Worm (Caenorhabditis elegans): ENCODE results near the gene T05C12.4.
A peak's percentile ranks its signal among the peaks of the same experiment; 100 is the strongest.

Gene T05C12.4

DNA sequence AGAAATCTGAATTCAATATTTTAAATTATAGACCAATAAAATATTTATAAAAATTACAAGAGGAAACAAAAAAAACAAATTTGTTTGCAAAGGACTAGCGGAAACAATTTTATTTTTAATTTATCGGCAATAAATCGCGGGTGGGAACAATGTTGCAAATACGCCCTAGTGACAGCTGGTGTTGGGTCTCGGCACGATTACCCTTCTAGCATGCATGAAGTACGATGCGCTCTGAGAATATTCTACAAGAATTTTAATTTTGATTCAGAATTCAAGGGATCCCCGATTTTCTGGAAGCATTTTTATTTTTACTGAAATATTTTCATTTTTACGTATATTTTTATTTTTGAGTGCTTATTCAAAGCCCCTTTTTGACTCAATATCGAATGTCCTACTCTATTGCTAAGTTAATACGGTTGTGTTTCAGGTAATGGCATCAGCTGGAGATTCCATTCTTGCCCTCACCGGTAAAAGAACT lies 4.9 kb upstream of the T05C12.4 start, which contains the start of the genes mig-5 and cct-1 (continued):
- TF ChIP-seq nhr-6 (tag; optimal IDR thresholded peaks at IDR 0.05), result peak; percentile 97
- peak; percentile 84 for TF ChIP-seq nhr-237 (tag; optimal IDR thresholded peaks at IDR 0.05)
- TF ChIP-seq sma-3 (GFP tag; optimal IDR thresholded peaks at IDR 0.05), result peak; percentile 98
- TF ChIP-seq unc-55 (GFP tag; optimal IDR thresholded peaks at IDR 0.05), result peak; percentile 100
- peak; percentile 99 for TF ChIP-seq crh-2 (tag; optimal IDR thresholded peaks at IDR 0.05)
- no peak for TF ChIP-seq peb-1 (tag; optimal IDR thresholded peaks at IDR 0.05)
- no peak for TF ChIP-seq unc-39 (tag; optimal IDR thresholded peaks at IDR 0.05)
- peak; percentile 41 for TF ChIP-seq ama-1 (optimal IDR thresholded peaks at IDR 0.05)
- peak; percentile 89 for TF ChIP-seq unc-62 (GFP tag; optimal IDR thresholded peaks at IDR 0.05)
- peak; percentile 51 for TF ChIP-seq ztf-11 (tag; optimal IDR thresholded peaks at IDR 0.05)
- peak; percentile 99 for TF ChIP-seq C34F6.9 (tag; optimal IDR thresholded peaks at IDR 0.05)
- peak; percentile 99 to 100 for TF ChIP-seq lsy-2 (tag; optimal IDR thresholded peaks at IDR 0.05)
- peak; percentile 90 for TF ChIP-seq fos-1 (tag; optimal IDR thresholded peaks at IDR 0.05)
- no peak for TF ChIP-seq ztf-1 (GFP tag; conservative IDR thresholded peaks at IDR 0.05)
- no peak for TF ChIP-seq nhr-23 (tag; optimal IDR thresholded peaks at IDR 0.05)
- TF ChIP-seq blmp-1 (tag; optimal IDR thresholded peaks at IDR 0.05; ENCODE audit: insufficient read depth), result peak; percentile 75
- peak; percentile 90 for TF ChIP-seq snpc-4 (tag; optimal IDR thresholded peaks at IDR 0.05)
- TF ChIP-seq ZK546.5 (tag; optimal IDR thresholded peaks at IDR 0.05), result peak; percentile 90
- TF ChIP-seq nhr-129 (tag; optimal IDR thresholded peaks at IDR 0.05), result peak; percentile 94

DNA sequence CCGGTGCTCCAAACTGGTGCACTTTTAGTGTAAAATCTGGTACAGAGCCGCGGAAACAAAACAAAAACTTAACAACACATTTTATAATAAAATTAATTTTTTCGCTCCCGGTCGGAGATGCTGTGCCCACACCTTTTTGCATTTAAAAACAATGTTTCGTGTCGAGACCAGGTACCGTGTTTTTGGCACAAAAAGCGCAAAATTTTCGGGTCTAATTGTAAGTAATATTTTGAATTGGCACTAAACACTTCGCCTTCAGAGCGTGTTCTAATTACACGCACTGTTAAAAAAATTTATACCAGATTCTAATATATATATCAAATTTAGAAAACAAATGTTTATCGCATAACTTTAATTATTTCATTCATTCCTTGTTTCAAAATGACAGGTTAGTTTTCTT lies 1.3 kb upstream of the T05C12.4 start, which contains the start of gene dylt-3:
Gene dylt-3, plus strand, starts transcription at position 301 of the 400 bp plus-strand sequence.
- TF ChIP-seq nhr-11 (tag; optimal IDR thresholded peaks at IDR 0.05), result no peak
- TF ChIP-seq ceh-82 (tag; optimal IDR thresholded peaks at IDR 0.05), result no peak
- no peak for TF ChIP-seq peb-1 (tag; optimal IDR thresholded peaks at IDR 0.05)
- TF ChIP-seq ztf-4 (tag; optimal IDR thresholded peaks at IDR 0.05), result no peak
- TF ChIP-seq nhr-237 (tag; optimal IDR thresholded peaks at IDR 0.05), result no peak
- no peak for TF ChIP-seq lin-11 (tag; optimal IDR thresholded peaks at IDR 0.05)
- no peak for TF ChIP-seq crh-2 (tag; optimal IDR thresholded peaks at IDR 0.05)
- TF ChIP-seq sem-4 (tag; optimal IDR thresholded peaks at IDR 0.05), result no peak
- no peak for TF ChIP-seq unc-62 (GFP tag; optimal IDR thresholded peaks at IDR 0.05)
- no peak for TF ChIP-seq sma-9 (GFP tag; optimal IDR thresholded peaks at IDR 0.05)
- no peak for TF ChIP-seq sma-9 (tag; optimal IDR thresholded peaks at IDR 0.05)
- no peak for TF ChIP-seq elt-1 (tag; optimal IDR thresholded peaks at IDR 0.05)
- no peak for TF ChIP-seq egl-27 (tag; optimal IDR thresholded peaks at IDR 0.05)
- no peak for TF ChIP-seq mbf-1 (tag; optimal IDR thresholded peaks at IDR 0.05)
- TF ChIP-seq gmeb-1 (tag; optimal IDR thresholded peaks at IDR 0.05), result no peak
- TF ChIP-seq R02D3.7 (tag; optimal IDR thresholded peaks at IDR 0.05), result no peak

ce11 chrII:8178614-8179013 lies 1.6 kb downstream of the T05C12.4 start:
- TF ChIP-seq ztf-1 (GFP tag; conservative IDR thresholded peaks at IDR 0.05) (no peak), mbf-1 (tag; optimal IDR thresholded peaks at IDR 0.05) (no peak), F13H6.1 (tag; optimal IDR thresholded peaks at IDR 0.05) (no peak), unc-39 (tag; optimal IDR thresholded peaks at IDR 0.05) (no peak), skn-1 (tag; optimal IDR thresholded peaks at IDR 0.05) (no peak), nhr-10 (tag; optimal IDR thresholded peaks at IDR 0.05) (no peak), nhr-12 (tag; optimal IDR thresholded peaks at IDR 0.05) (no peak), dmd-4 (tag; optimal IDR thresholded peaks at IDR 0.05) (no peak), Y55F3AM.14 (GFP tag; optimal IDR thresholded peaks at IDR 0.05) (no peak), nhr-237 (tag; optimal IDR thresholded peaks at IDR 0.05) (no peak), ztf-4 (tag; optimal IDR thresholded peaks at IDR 0.05) (no peak), ceh-16 (tag; optimal IDR thresholded peaks at IDR 0.05) (no peak), sma-9 (GFP tag; optimal IDR thresholded peaks at IDR 0.05) (no peak), sma-9 (tag; optimal IDR thresholded peaks at IDR 0.05) (no peak), nhr-129 (tag; optimal IDR thresholded peaks at IDR 0.05) (no peak), ztf-11 (tag; optimal IDR thresholded peaks at IDR 0.05) (no peak), lin-13 (GFP tag; optimal IDR thresholded peaks at IDR 0.05) (no peak), fos-1 (tag; optimal IDR thresholded peaks at IDR 0.05) (no peak), mdl-1 (tag; optimal IDR thresholded peaks at IDR 0.05) (no peak)
